Worm (Caenorhabditis elegans) whole organism, young adult: Measurements from ENCODE around the gene str-220.

Experiments
- B0035.1 ChIP-seq: sonication (generic microtip); optimal IDR thresholded peaks from 2 replicates; lab custom pipeline; 2016; ENCODE audit warnings: missing genetic modification characterization, mild to moderate bottlenecking, missing compliant biosample characterization, missing genotype, missing genetic modification reagents
- F52B5.7 ChIP-seq: sonication (generic microtip); optimal IDR thresholded peaks from 2 replicates; lab custom pipeline; 2016; ENCODE audit warnings: mild to moderate bottlenecking, missing genetic modification characterization, missing compliant biosample characterization
- K11D2.4 ChIP-seq: fragments of 200-800 bp; sonication (Bioruptor generic); IDR thresholded peaks from 2 replicates; pipeline ENCODE4 v1.3.6; 2022; ENCODE audit warnings: missing genetic modification reagents, missing genetic modification characterization, missing compliant biosample characterization
- akir-1 ChIP-seq: fragments of 200-800 bp; sonication (Bioruptor generic); optimal IDR thresholded peaks from 2 replicates; lab custom pipeline; 2018; ENCODE audit warnings: mild to moderate bottlenecking, missing genetic modification characterization, moderate library complexity, missing compliant biosample characterization
- aptf-3 ChIP-seq: fragments of 200-800 bp; sonication (Bioruptor generic); IDR thresholded peaks from 2 replicates; pipeline ENCODE4 v1.3.6; 2022; ENCODE audit warnings: missing genetic modification characterization, missing compliant biosample characterization
- attf-6 ChIP-seq: fragments of 200-800 bp; sonication (Bioruptor generic); IDR thresholded peaks from 2 replicates; pipeline ENCODE4 v1.3.6; 2022; ENCODE audit warnings: missing genetic modification reagents, missing genetic modification characterization, missing compliant biosample characterization
- bed-1 ChIP-seq: fragments of 200-800 bp; sonication (Bioruptor generic); IDR thresholded peaks from 2 replicates; pipeline ENCODE4 v1.3.6; 2022; ENCODE audit warnings: missing genetic modification reagents, missing genetic modification characterization, missing compliant biosample characterization
- ccch-3 ChIP-seq: fragments of 200-800 bp; sonication (Bioruptor generic); optimal IDR thresholded peaks from 2 replicates; lab custom pipeline; 2018; ENCODE audit warnings: mild to moderate bottlenecking, missing genetic modification characterization, missing compliant biosample characterization
- cebp-1 ChIP-seq, 2 experiments: fragments of 200-800 bp in 1 of 2; sonication (Bioruptor generic) in 1 of 2; sonication (generic microtip) in 1 of 2; IDR thresholded peaks in 1 of 2; optimal IDR thresholded peaks in 1 of 2; 2 replicates each; pipeline versions ENCODE4 v1.3.6 to Lab custom; 2017 to 2022; ENCODE audit warnings: missing compliant biosample characterization in 2 of 2, missing genetic modification characterization in 2 of 2, mild to moderate bottlenecking in 1 of 2, missing genetic modification reagents in 1 of 2, moderate library complexity in 1 of 2
- cebp-2 ChIP-seq: fragments of 200-800 bp; sonication (Bioruptor generic); IDR thresholded peaks from 2 replicates; pipeline ENCODE4 v1.3.6; 2022; ENCODE audit warnings: missing genetic modification characterization, missing compliant biosample characterization
- ceh-27 ChIP-seq: fragments of 200-800 bp; sonication (Bioruptor generic); optimal IDR thresholded peaks from 2 replicates; lab custom pipeline; 2018; ENCODE audit warnings: mild to moderate bottlenecking, missing genetic modification characterization, moderate library complexity, missing compliant biosample characterization
- ceh-40 ChIP-seq: fragments of 200-800 bp; sonication (Bioruptor generic); IDR thresholded peaks from 2 replicates; pipeline ENCODE4 v1.3.6; 2022; ENCODE audit warnings: missing genetic modification characterization, missing compliant biosample characterization
- ceh-58 ChIP-seq: fragments of 200-800 bp; sonication (Bioruptor generic); IDR thresholded peaks from 2 replicates; pipeline ENCODE4 v1.3.6; 2022; ENCODE audit warnings: missing genetic modification characterization, missing compliant biosample characterization
- ceh-91 ChIP-seq: fragments of 200-800 bp; sonication (Bioruptor generic); IDR thresholded peaks from 2 replicates; pipeline ENCODE4 v1.3.6; 2022; ENCODE audit warnings: missing genetic modification reagents, missing genetic modification characterization, missing compliant biosample characterization
- die-1 ChIP-seq: sonication (generic microtip); optimal IDR thresholded peaks from 2 replicates; lab custom pipeline; 2016; ENCODE audit warnings: missing genotype, mild to moderate bottlenecking, missing genetic modification characterization, missing compliant biosample characterization
- dpff-1 ChIP-seq: sonication (generic microtip); optimal IDR thresholded peaks from 2 replicates; lab custom pipeline; 2017; ENCODE audit warnings: mild to moderate bottlenecking, missing genetic modification characterization, missing compliant biosample characterization
- efl-1 ChIP-seq: fragments of 150-350 bp; optimal IDR thresholded peaks from 2 replicates; lab custom pipeline; 2014; ENCODE audit warnings: missing biosample characterization, missing genetic modification reagents, missing genetic modification characterization
- egl-44 ChIP-seq: fragments of 200-800 bp; sonication (Bioruptor generic); IDR thresholded peaks from 2 replicates; pipeline ENCODE4 v1.3.6; 2022; ENCODE audit warnings: missing genetic modification reagents, missing genetic modification characterization, missing compliant biosample characterization
- ekl-4 ChIP-seq: fragments of 200-800 bp; sonication (Bioruptor generic); IDR thresholded peaks from 2 replicates; pipeline ENCODE4 v1.3.6; 2022; ENCODE audit warnings: missing genetic modification reagents, missing genetic modification characterization, missing compliant biosample characterization
- hlh-12 ChIP-seq: sonication (generic microtip); optimal IDR thresholded peaks from 2 replicates; lab custom pipeline; 2016; ENCODE audit warnings: missing genetic modification characterization, missing compliant biosample characterization
- hsf-1 ChIP-seq: fragments of 200-800 bp; sonication (Bioruptor generic); IDR thresholded peaks from 2 replicates; pipeline ENCODE4 v1.3.6; 2022; ENCODE audit warnings: missing genetic modification reagents, missing genetic modification characterization, missing compliant biosample characterization
- let-526 ChIP-seq: fragments of 200-800 bp; sonication (Bioruptor generic); IDR thresholded peaks from 2 replicates; pipeline ENCODE4 v1.3.6; 2022; ENCODE audit warnings: missing genetic modification reagents, missing genetic modification characterization, missing compliant biosample characterization
- lin-40 ChIP-seq: sonication (generic microtip); optimal IDR thresholded peaks from 2 replicates; lab custom pipeline; 2016; ENCODE audit warnings: missing genetic modification characterization, mild to moderate bottlenecking, missing compliant biosample characterization, missing genotype, missing genetic modification reagents
- lir-1 ChIP-seq: fragments of 200-800 bp; sonication (Bioruptor generic); conservative IDR thresholded peaks from 2 replicates; pipeline ENCODE4 v1.3.6; 2022; ENCODE audit warnings: missing genetic modification reagents, missing genetic modification characterization, missing compliant biosample characterization
- madf-6 ChIP-seq: fragments of 200-800 bp; sonication (Bioruptor generic); IDR thresholded peaks from 2 replicates; pipeline ENCODE4 v1.3.6; 2022; ENCODE audit warnings: missing genetic modification reagents, missing genetic modification characterization, missing compliant biosample characterization
- mxl-1 ChIP-seq: sonication (generic microtip); optimal IDR thresholded peaks from 2 replicates; lab custom pipeline; 2016; ENCODE audit warnings: missing genetic modification characterization, missing compliant biosample characterization
- nfyb-1 ChIP-seq: fragments of 200-800 bp; sonication (Bioruptor generic); IDR thresholded peaks from 2 replicates; pipeline ENCODE4 v1.3.6; 2022; ENCODE audit warnings: missing genetic modification reagents, missing genetic modification characterization, missing compliant biosample characterization
- nhr-27 ChIP-seq: fragments of 200-800 bp; sonication (Bioruptor generic); optimal IDR thresholded peaks from 2 replicates; lab custom pipeline; 2018; ENCODE audit warnings: mild to moderate bottlenecking, missing genetic modification characterization, moderate library complexity, missing compliant biosample characterization
- pha-4 ChIP-seq: fragments of 150-350 bp; sonication (generic microtip); optimal IDR thresholded peaks from 2 replicates; lab custom pipeline; 2014; ENCODE audit warnings: missing biosample characterization, missing genetic modification reagents, missing genetic modification characterization
- repo-1 ChIP-seq: sonication (generic microtip); optimal IDR thresholded peaks from 2 replicates; lab custom pipeline; 2017; ENCODE audit warnings: mild to moderate bottlenecking, missing genetic modification characterization, missing compliant biosample characterization
- snpc-4 ChIP-seq, 5 experiments: fragments of 150-350 bp in 1 of 5; sonication (generic microtip) in 4 of 5; optimal IDR thresholded peaks; 2 replicates each; lab custom pipeline; 2014 to 2018; ENCODE audit warnings: missing genetic modification characterization in 5 of 5, missing biosample characterization in 3 of 5, antibody characterized with exemption in 2 of 5, mild to moderate bottlenecking in 2 of 5, missing compliant biosample characterization in 2 of 5, missing genotype in 2 of 5, moderate library complexity in 2 of 5, missing genetic modification reagents in 1 of 5
- tbx-9 ChIP-seq: sonication (generic microtip); optimal IDR thresholded peaks from 2 replicates; lab custom pipeline; 2016; ENCODE audit warnings: borderline replicate concordance, missing genetic modification characterization, inconsistent platforms, missing compliant biosample characterization
- tlf-1 ChIP-seq: fragments of 200-800 bp; sonication (Bioruptor generic); optimal IDR thresholded peaks from 2 replicates; lab custom pipeline; 2018; ENCODE audit warnings: mild to moderate bottlenecking, missing genetic modification characterization, missing compliant biosample characterization
- ztf-25 ChIP-seq: fragments of 200-800 bp; sonication (Bioruptor generic); IDR thresholded peaks from 2 replicates; pipeline ENCODE4 v1.3.6; 2022; ENCODE audit warnings: missing genetic modification reagents, missing genetic modification characterization, missing compliant biosample characterization
- ztf-3 ChIP-seq: fragments of 200-800 bp; sonication (Bioruptor generic); optimal IDR thresholded peaks from 2 replicates; lab custom pipeline; 2018; ENCODE audit warnings: mild to moderate bottlenecking, missing genetic modification characterization, missing compliant biosample characterization
- ztf-6 ChIP-seq: fragments of 200-800 bp; sonication (Bioruptor generic); IDR thresholded peaks from 2 replicates; pipeline ENCODE4 v1.3.6; 2022; ENCODE audit warnings: missing genetic modification reagents, missing genetic modification characterization, missing compliant biosample characterization

The str-220 gene

DNA sequence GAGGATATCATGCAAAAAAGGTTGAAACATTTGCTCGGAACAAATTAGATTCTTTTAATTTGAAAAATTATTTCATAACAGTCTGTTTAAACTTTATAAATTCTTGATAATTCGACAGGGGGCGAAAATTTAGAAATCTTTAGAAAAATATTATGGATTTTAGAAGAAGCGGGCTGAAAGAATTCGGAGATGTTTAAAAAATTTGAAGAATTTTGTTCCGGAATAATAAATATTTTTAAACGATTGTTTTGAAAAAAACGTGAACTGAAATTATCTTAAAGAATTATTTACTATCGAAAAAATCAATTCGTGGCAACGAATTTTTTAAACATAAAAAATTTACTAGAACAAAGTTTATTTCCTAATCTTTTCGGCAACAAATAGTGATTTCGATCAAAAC is 32.6 kb upstream of the str-220 start, which contains the start of gene R13A1.3:
Gene R13A1.3 (plus strand): TSS at position 301 of the 400 bp plus-strand sequence.
- TF ChIP-seq die-1 (tag; lab: Kevin White, UChicago) = no peak
- no peak for TF ChIP-seq B0035.1 (tag; lab: Kevin White, UChicago)
- no peak for TF ChIP-seq nhr-27 (tag; lab: Kevin White, UChicago)
- TF ChIP-seq cebp-1 (GFP tag; IDR thresholded peaks at IDR 0.05; lab: Robert Waterston, UW) = no peak
- no peak for TF ChIP-seq cebp-1 (tag; optimal IDR thresholded peaks at IDR 0.05; lab: Kevin White, UChicago)
- no peak for TF ChIP-seq efl-1 (GFP tag; lab: Kevin White, UChicago)
- no peak for TF ChIP-seq lir-1
- TF ChIP-seq ceh-91 (GFP tag; lab: Robert Waterston, UW) = no peak
- TF ChIP-seq aptf-3 (GFP tag; lab: Robert Waterston, UW) = no peak
- no peak for TF ChIP-seq ztf-3 (GFP tag; lab: Kevin White, UChicago)
- no peak for TF ChIP-seq F52B5.7 (tag; lab: Kevin White, UChicago)
- no peak for TF ChIP-seq madf-6 (GFP tag; lab: Robert Waterston, UW)
- TF ChIP-seq ztf-6 (GFP tag; lab: Robert Waterston, UW) = no peak
- TF ChIP-seq snpc-4 (GFP tag; optimal IDR thresholded peaks at IDR 0.05; lab: Kevin White, UChicago) = no peak
- TF ChIP-seq snpc-4 (tag; optimal IDR thresholded peaks at IDR 0.05; lab: Kevin White, UChicago) = no peak
- TF ChIP-seq ccch-3 (GFP tag; lab: Kevin White, UChicago) = no peak

DNA sequence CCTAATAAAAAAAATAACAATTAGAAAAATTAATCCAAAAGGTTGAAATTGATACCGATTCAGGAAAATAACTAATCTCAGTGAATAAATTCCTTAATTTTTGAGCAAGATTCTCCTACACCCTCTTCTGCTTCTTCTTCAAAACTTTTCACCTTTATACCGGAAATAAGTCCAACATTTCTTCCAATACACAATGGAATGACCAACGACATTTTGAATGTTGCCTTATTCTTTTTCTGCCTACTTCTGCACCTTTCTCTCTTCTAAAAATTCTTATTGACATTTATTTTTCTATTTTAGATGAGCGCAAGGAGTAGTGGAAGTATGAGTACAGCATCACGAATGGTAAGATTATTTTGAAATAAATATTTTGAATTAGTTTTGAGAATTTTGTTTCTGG is 25.7 kb upstream of the str-220 start, which contains the start of gene unc-8:
Gene unc-8 (plus strand): TSS at position 301 of the 400 bp plus-strand sequence.
- TF ChIP-seq bed-1 (GFP tag; lab: Robert Waterston, UW) = no peak
- no peak for TF ChIP-seq nfyb-1 (GFP tag; lab: Robert Waterston, UW)
- no peak for TF ChIP-seq ztf-25
- TF ChIP-seq akir-1 (GFP tag; lab: Kevin White, UChicago) = no peak
- TF ChIP-seq lin-40 (tag; lab: Kevin White, UChicago) = no peak
- no peak for TF ChIP-seq hsf-1 (GFP tag; lab: Robert Waterston, UW)
- TF ChIP-seq ceh-27 (GFP tag; lab: Kevin White, UChicago) = no peak
- no peak for TF ChIP-seq pha-4

ce11 chrIV:7195734-7196133 is 24.6 kb upstream of the str-220 start, which contains the start of gene best-16:
Gene best-16 (minus strand): TSS chrIV:7195834.
- no peak for TF ChIP-seq tbx-9
- no peak for TF ChIP-seq ceh-58 (GFP tag; lab: Robert Waterston, UW)
- no peak for TF ChIP-seq cebp-2
- no peak for TF ChIP-seq ekl-4 (GFP tag; lab: Robert Waterston, UW)
- TF ChIP-seq akir-1 (GFP tag; lab: Kevin White, UChicago) = no peak
- no peak for TF ChIP-seq tlf-1
- TF ChIP-seq repo-1 (tag; lab: Kevin White, UChicago) = no peak
- TF ChIP-seq, all 124 proteins: peak for 0

DNA sequence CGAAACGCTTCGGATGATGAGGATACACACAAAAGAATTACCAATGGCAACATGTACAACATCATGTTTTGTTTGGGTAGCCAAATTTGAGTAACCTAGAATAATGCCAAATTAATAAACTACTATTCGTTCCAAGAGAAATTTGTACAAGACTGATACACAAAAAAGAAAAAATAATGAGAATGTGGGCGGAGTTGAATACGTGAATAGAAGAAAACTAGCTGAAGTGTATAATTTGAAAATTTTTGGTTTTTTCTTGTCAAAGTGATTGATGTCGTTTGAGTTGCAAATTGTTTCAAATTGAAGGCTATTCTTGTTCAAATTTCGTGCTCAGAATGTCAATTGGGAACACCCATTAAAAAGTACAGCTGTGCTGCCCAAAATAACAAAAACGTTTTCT is 20.6 kb upstream of the str-220 start, which contains the start of gene R13A1.5:
Gene R13A1.5 (minus strand): TSS at position 101 of the 400 bp plus-strand sequence.
- TF ChIP-seq attf-6 (GFP tag; lab: Robert Waterston, UW) (no peak), aptf-3 (GFP tag; lab: Robert Waterston, UW) (no peak), snpc-4 (GFP tag; optimal IDR thresholded peaks at IDR 0.05; lab: Kevin White, UChicago) (no peak), snpc-4 (tag; optimal IDR thresholded peaks at IDR 0.05; lab: Kevin White, UChicago) (no peak), let-526 (no peak), egl-44 (GFP tag; lab: Robert Waterston, UW) (no peak), dpff-1 (tag; lab: Kevin White, UChicago) (no peak), mxl-1 (tag; lab: Kevin White, UChicago) (no peak), K11D2.4 (no peak), ceh-58 (GFP tag; lab: Robert Waterston, UW) (no peak), ceh-40 (GFP tag; lab: Robert Waterston, UW) (no peak), madf-6 (GFP tag; lab: Robert Waterston, UW) (no peak), hlh-12 (no peak)
